Worm (Caenorhabditis elegans): ENCODE data around the gene irld-3.
"Not testable (repeated sequence)": the region's sequence is repeated elsewhere in the genome, so short reads cannot be mapped to it uniquely, and the experiment has no call there.

The irld-3 gene

DNA sequence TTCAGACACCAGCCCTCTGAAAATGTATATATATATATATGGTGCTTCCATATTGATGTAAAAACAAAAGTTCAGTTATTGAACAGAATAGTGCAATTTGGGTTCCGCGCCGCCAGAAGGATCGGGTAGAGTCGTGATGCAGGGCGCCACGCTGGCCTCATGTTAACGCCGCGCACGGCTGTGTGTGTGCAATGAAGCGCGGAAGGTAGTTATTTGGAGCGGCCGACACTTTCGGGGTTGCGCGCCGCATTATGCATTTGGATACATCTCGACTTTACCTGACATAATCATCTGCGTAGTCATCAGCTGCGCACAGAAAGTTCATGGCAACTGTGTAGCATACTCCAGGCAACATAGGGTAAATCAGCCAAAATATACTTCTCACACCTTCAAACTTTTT, 31.6 kb downstream of the irld-3 start:
- no peak for TF ChIP-seq unc-62 (GFP tag; optimal IDR thresholded peaks at IDR 0.05)

DNA sequence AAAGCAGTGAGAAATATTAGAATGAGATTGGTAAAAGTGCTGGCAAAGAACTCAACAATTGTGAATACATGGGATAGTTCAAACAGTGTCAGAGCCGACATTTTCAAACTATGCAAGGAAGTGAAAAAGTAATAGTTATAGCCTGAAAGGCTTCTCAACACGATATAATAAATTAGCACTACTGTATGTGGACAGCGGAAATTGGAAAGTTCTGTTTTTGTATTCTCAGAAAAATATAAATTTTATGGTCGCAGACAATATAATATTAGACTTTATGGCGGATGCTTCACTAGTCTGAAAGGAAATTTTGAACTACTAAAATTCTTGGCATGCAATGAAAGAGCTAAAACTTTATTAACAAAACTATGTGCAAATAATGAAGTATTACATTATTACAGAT, 32.6 kb downstream of the irld-3 start, which contains the start of gene str-69:
str-69 (minus strand) TSS at position 101 of the 400 bp plus-strand sequence.
- TF ChIP-seq unc-62 (GFP tag; optimal IDR thresholded peaks at IDR 0.05), result no peak

DNA sequence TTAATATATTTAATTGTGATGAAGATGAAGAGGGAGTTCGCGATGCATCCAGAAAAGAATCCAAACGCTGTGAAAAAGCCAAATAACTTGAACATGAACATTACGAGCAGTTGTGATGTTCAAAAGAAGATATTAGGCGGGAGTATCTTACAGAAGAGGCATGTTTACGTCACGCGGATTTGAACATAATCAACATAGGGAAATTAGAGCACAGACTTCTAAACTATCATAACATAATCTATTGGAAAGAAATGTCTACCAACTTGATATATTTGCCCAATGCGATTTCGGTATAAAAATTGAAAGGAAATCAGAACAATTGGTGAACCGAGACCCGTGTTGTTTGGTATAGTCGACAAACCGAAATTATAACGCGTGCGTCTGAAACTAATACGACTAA, 34.3 kb downstream of the irld-3 start, which contains the start of gene str-66:
str-66 (minus strand) TSS at position 101 of the 400 bp plus-strand sequence.
- no peak for TF ChIP-seq unc-62 (GFP tag; optimal IDR thresholded peaks at IDR 0.05)

DNA sequence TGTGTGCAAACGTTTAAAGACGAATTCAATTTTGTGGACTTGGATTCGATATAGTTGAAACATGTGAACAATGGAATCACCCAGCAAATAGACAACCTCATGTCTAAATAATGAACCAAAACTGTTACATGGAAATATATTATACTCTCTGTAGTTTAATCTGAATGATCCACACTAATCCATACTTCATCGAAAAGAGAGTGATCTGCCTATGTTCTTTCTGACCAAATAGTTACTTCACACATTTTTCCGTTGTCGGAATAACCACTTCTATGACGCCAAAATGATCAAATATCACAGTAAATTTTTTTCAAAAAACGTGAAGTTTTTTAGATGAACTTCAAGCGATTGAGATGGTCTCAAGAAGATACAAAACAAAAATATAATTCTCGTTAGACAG, 36.3 kb downstream of the irld-3 start, which contains the start of gene Y73C8C.4:
Y73C8C.4 (minus strand) TSS at position 101 of the 400 bp plus-strand sequence.
- not testable (repeated sequence) for TF ChIP-seq unc-62 (GFP tag; optimal IDR thresholded peaks at IDR 0.05)

DNA sequence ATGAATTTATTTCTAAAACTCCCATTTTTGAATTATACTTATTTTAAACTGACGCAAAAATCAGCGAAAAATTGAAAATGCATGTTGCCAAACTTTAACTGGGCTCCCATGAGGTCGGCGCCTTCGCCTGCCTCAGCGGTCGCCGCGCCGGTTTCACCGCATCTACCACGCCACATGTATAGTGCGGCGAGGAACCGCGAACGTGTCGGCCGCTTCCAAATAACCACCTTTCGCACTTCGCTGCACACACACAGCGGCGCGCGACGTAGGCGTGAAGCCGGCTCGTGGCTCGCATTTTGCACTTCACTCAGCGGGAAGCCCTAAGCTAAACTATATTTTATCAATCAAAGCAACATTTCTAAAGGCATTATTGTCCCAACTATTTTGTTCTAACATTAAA, 37.9 kb downstream of the irld-3 start:
- no peak for TF ChIP-seq unc-62 (GFP tag; optimal IDR thresholded peaks at IDR 0.05)

DNA sequence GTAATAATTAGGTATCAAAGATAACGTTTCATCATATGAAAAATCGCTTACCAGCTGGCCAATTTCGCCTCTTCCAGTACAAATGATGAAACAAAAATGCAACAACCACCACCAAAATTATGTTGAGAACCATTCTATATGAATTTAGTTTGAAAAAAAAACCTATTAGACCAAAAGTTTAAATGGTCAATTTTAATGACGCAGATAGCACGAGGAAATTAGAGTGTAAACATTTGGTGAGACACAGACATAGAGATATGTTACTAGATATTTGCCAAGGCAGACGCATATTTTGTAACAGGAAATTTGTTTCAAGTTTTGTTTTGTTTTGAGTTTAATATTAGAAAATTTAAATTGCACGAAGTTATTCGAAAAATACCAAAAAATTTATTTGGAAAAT, 44.0 kb downstream of the irld-3 start, which contains the start of gene cyp-33C9:
cyp-33C9 (minus strand) TSS at position 211 of the 400 bp plus-strand sequence.
- no peak for TF ChIP-seq unc-62 (GFP tag; optimal IDR thresholded peaks at IDR 0.05)

DNA sequence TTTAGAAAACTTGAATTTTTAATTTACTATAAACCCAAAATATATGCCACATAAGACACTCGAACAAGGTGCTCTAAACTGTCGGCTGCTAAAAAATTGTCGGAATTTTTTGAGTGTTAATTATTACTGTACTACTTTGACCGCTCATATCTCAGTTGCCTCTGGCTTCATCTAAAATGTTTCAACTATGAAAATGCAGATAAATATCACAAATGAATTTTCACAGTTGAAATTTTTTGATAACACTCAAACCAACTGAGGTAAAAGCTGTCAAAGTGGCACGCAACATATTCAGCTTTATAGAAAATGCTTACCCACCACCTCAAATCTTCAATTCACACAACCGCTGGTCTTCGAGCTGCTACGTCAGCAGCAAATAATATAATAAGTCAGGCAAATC, 49.6 kb downstream of the irld-3 start, which contains the start of gene acs-21:
acs-21 (plus strand) TSS at position 301 of the 400 bp plus-strand sequence.
- no peak for TF ChIP-seq unc-62 (GFP tag; optimal IDR thresholded peaks at IDR 0.05)

All from whole organism, dauer.